Worm (Caenorhabditis elegans) whole organism, early embryonic: ENCODE results near the gene wrt-2.

Source experiments
- B0310.2 ChIP-seq: sonication (generic microtip); optimal IDR thresholded peaks from 2 replicates; lab custom pipeline; 2016; ENCODE audit warnings: mild to moderate bottlenecking, missing genetic modification characterization, missing compliant biosample characterization
- F13C5.2 ChIP-seq: sonication (generic microtip); optimal IDR thresholded peaks from 2 replicates; lab custom pipeline; 2017; ENCODE audit warnings: mild to moderate bottlenecking, missing genetic modification characterization, inconsistent platforms, missing compliant biosample characterization
- aly-1 ChIP-seq: sonication (generic microtip); optimal IDR thresholded peaks from 2 replicates; lab custom pipeline; 2016; ENCODE audit warnings: missing genetic modification characterization, missing compliant biosample characterization
- ama-1 ChIP-seq: fragments of 150-350 bp; optimal IDR thresholded peaks from 2 replicates; lab custom pipeline; 2014
- ceh-13 ChIP-seq: fragments of 200-800 bp; sonication (Bioruptor generic); optimal IDR thresholded peaks from 2 replicates; lab custom pipeline; 2018; ENCODE audit warnings: mild to moderate bottlenecking, missing genetic modification characterization, missing compliant biosample characterization
- ceh-36 ChIP-seq: sonication (generic microtip); optimal IDR thresholded peaks from 2 replicates; lab custom pipeline; 2016; ENCODE audit warnings: missing genetic modification characterization, inconsistent platforms, missing compliant biosample characterization
- ets-7 ChIP-seq: sonication (generic microtip); optimal IDR thresholded peaks from 2 replicates; lab custom pipeline; 2016; ENCODE audit warnings: missing genotype, missing genetic modification characterization, missing compliant biosample characterization
- flt-1 ChIP-seq: fragments of 200-800 bp; sonication (Bioruptor generic); IDR thresholded peaks from 2 replicates; pipeline ENCODE4 v1.3.6; 2022; ENCODE audit warnings: missing genetic modification characterization, missing compliant biosample characterization
- hmbx-1 ChIP-seq: sonication (generic microtip); optimal IDR thresholded peaks from 2 replicates; lab custom pipeline; 2016; ENCODE audit warnings: mild to moderate bottlenecking, missing genetic modification characterization, missing compliant biosample characterization
- hmg-4 ChIP-seq: fragments of 200-800 bp; sonication (Bioruptor generic); optimal IDR thresholded peaks from 2 replicates; lab custom pipeline; 2018; ENCODE audit warnings: mild to moderate bottlenecking, missing genetic modification characterization, missing compliant biosample characterization
- pes-1 ChIP-seq: fragments of 200-800 bp; sonication (Bioruptor generic); IDR thresholded peaks from 2 replicates; pipeline ENCODE4 v1.3.6; 2022; ENCODE audit warnings: missing genetic modification reagents, missing genetic modification characterization, missing compliant biosample characterization
- scrt-1 ChIP-seq: fragments of 200-800 bp; sonication (Bioruptor generic); IDR thresholded peaks from 2 replicates; pipeline ENCODE4 v1.3.6; 2022; ENCODE audit warnings: missing genetic modification characterization, missing compliant biosample characterization
- tbx-11 ChIP-seq: fragments of 200-800 bp; sonication (Bioruptor generic); IDR thresholded peaks from 2 replicates; pipeline ENCODE4 v1.3.6; 2022; ENCODE audit warnings: missing genetic modification characterization, missing compliant biosample characterization
- tbx-37 ChIP-seq: fragments of 200-800 bp; sonication (Bioruptor generic); conservative IDR thresholded peaks from 2 replicates; pipeline ENCODE4 v1.3.6; 2022; ENCODE audit warnings: missing genetic modification reagents, missing genetic modification characterization, missing compliant biosample characterization

DNA sequence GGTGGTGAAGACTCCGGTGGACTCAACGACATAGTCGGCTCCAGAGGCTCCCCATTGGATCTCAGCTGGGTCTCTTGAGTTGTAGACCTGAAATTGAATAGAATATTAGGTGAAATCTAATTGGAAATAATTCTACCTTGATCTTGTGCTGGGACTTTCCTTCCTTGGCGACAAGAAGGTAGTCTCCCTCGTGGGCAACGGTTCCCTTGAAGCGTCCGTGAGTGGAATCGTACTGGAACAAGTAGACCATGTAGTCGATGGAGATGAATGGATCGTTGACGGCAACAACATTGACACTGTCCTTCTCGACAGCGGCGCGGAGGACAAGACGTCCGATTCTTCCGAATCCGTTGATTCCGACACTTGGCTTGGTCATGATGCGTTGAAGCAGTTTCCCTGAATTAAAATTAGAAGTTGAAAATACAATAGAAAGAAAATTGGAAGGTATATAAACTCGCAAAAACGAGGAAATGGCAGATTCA, 18.8 kb upstream of the wrt-2 start, which contains the start of gene gpd-3:
- TF ChIP-seq B0310.2 (tag; lab: Kevin White, UChicago) (no peak), ama-1 (no peak), flt-1 (GFP tag; lab: Robert Waterston, UW) (no peak), tbx-11 (GFP tag; lab: Robert Waterston, UW) (no peak), tbx-37 (GFP tag; lab: Robert Waterston, UW) (no peak), scrt-1 (GFP tag; lab: Robert Waterston, UW) (no peak), ets-7 (no peak), ceh-36 (no peak), ceh-13 (no peak), hmbx-1 (no peak), pes-1 (GFP tag; lab: Robert Waterston, UW) (no peak), hmg-4 (GFP tag; lab: Kevin White, UChicago) (no peak), aly-1 (tag; lab: Kevin White, UChicago) (no peak), F13C5.2 (no peak)
